Worm (Caenorhabditis elegans) whole organism, early embryonic: ENCODE measurements around the gene tni-1.

ENCODE experiments used
- ama-1 ChIP-seq: fragments of 150-350 bp; optimal IDR thresholded peaks from 2 replicates; lab custom pipeline; 2014
- flt-1 ChIP-seq: fragments of 200-800 bp; sonication (Bioruptor generic); IDR thresholded peaks from 2 replicates; pipeline ENCODE4 v1.3.6; 2022; ENCODE audit warnings: missing genetic modification characterization, missing compliant biosample characterization
- hmg-4 ChIP-seq: fragments of 200-800 bp; sonication (Bioruptor generic); optimal IDR thresholded peaks from 2 replicates; lab custom pipeline; 2018; ENCODE audit warnings: mild to moderate bottlenecking, missing genetic modification characterization, missing compliant biosample characterization

DNA sequence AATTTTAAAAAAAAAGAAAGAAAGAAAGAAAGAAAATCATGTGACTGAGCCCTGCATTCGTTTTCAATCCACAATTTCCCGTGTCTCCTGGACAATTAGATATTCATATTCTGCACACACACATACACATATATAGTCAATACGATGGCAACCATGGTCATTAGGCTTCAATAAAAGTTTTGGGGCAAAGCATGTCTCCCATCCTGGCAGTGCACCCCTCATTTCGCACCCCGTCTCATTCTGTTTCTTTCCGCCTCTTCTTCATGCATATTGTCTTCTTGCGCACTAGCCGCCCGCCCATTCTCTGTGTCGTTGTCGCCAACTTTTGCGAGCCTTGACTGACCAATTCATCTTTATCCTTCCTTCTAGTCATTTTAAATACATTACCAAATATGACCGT, 9.6 kb downstream of the tni-1 start:
- TF ChIP-seq flt-1 (GFP tag; lab: Robert Waterston, UW) (no peak), ama-1 (lab: Kevin White, UChicago) (no peak), hmg-4 (GFP tag; lab: Kevin White, UChicago) (no peak)
